Fruit fly (Drosophila melanogaster): ENCODE measurements around the gene for.
A peak's percentile ranks its signal among the peaks of the same experiment; 100 is the strongest.

for gene

dm6 chr2L:3580668-3581172 lies 76.0 kb downstream of the for start, which contains the start of gene sob (continued):
- no peak for TF ChIP-seq CG15514 (GFP tag; optimal IDR thresholded peaks at IDR 0.05)
- TF ChIP-seq Ets65A (GFP tag) = peak; percentile 59
- TF ChIP-seq gsb-n (tag; optimal IDR thresholded peaks at IDR 0.05) = no peak
- no peak for TF ChIP-seq CG16863 (GFP tag; optimal IDR thresholded peaks at IDR 0.05)
- peak; percentile 95 for TF ChIP-seq Nf-YB (GFP tag; optimal IDR thresholded peaks at IDR 0.05)
- no peak for TF ChIP-seq repo (GFP tag; optimal IDR thresholded peaks at IDR 0.05)
- no peak for TF ChIP-seq CG1529 (GFP tag; optimal IDR thresholded peaks at IDR 0.05)
- TF ChIP-seq Meics (GFP tag; optimal IDR thresholded peaks at IDR 0.05) = no peak
- TF ChIP-seq CG10321 (GFP tag; IDR thresholded peaks at IDR 0.05) = peak; percentile 91
- TF ChIP-seq CG9437 (GFP tag; optimal IDR thresholded peaks at IDR 0.05) = peak; percentile 4
- no peak for TF ChIP-seq Ets97D (GFP tag; optimal IDR thresholded peaks at IDR 0.05)
- TF ChIP-seq Doc3 (GFP tag; IDR thresholded peaks at IDR 0.05; ENCODE audit: partially characterized antibody) = peak; percentile 68; the same call in 1 of the 3 replicates
- TF ChIP-seq Neu2 (GFP tag; optimal IDR thresholded peaks at IDR 0.05; ENCODE audit: borderline replicate concordance) = no peak
- TF ChIP-seq Tbp (GFP tag; optimal IDR thresholded peaks at IDR 0.05) = no peak
- peak; percentile 86 for TF ChIP-seq Jarid2 (GFP tag; optimal IDR thresholded peaks at IDR 0.05)
- TF ChIP-seq h (optimal IDR thresholded peaks at IDR 0.05) = no peak
- no peak for TF ChIP-seq CG30020 (tag; optimal IDR thresholded peaks at IDR 0.05)
- peak; percentile 35 for TF ChIP-seq BtbVII (GFP tag; optimal IDR thresholded peaks at IDR 0.05)
- TF ChIP-seq p53 (GFP tag; optimal IDR thresholded peaks at IDR 0.05) = no peak
- peak; percentile 14 for TF ChIP-seq sd (tag; optimal IDR thresholded peaks at IDR 0.05)
- no peak for TF ChIP-seq CG12659 (GFP tag; optimal IDR thresholded peaks at IDR 0.05)
- TF ChIP-seq CG9215 (GFP tag; IDR thresholded peaks at IDR 0.05) = no peak
- TF ChIP-seq wdn (GFP tag; IDR thresholded peaks at IDR 0.05) = no peak
- TF ChIP-seq tio (GFP tag; optimal IDR thresholded peaks at IDR 0.05) = no peak
- peak; percentile 12 for TF ChIP-seq Elba2 (GFP tag; optimal IDR thresholded peaks at IDR 0.05)
- TF ChIP-seq CG18476 (GFP tag; optimal IDR thresholded peaks at IDR 0.05) = no peak
- TF ChIP-seq CG30403 (GFP tag; optimal IDR thresholded peaks at IDR 0.05) = no peak
- 0 out of 2 replicates have a peak, but pooled peaks have one; percentile 11 for TF ChIP-seq inv (GFP tag; IDR thresholded peaks at IDR 0.05; ENCODE audit: partially characterized antibody)
- TF ChIP-seq BEAF-32 (GFP tag; optimal IDR thresholded peaks at IDR 0.05) = no peak
- TF ChIP-seq tll (GFP tag; optimal IDR thresholded peaks at IDR 0.05) = peak in 1 of 2 experiments; percentile 52
- no peak for TF ChIP-seq Blimp-1 (GFP tag; optimal IDR thresholded peaks at IDR 0.05)
- no peak for TF ChIP-seq exex (tag; optimal IDR thresholded peaks at IDR 0.05)
- peak; percentile 86 for TF ChIP-seq CG1832 (GFP tag; optimal IDR thresholded peaks at IDR 0.05)
- no peak for TF ChIP-seq en (GFP tag; optimal IDR thresholded peaks at IDR 0.05)
- TF ChIP-seq ci (GFP tag; IDR thresholded peaks at IDR 0.05) = peak; percentile 72; the same call in 2 of the 3 replicates
- TF ChIP-seq ranshi (GFP tag; IDR thresholded peaks at IDR 0.05) = 0 out of 2 replicates have a peak, but pooled peaks have one; percentile 3
- no peak for TF ChIP-seq hth (optimal IDR thresholded peaks at IDR 0.05)
- TF ChIP-seq zfh2 (GFP tag; optimal IDR thresholded peaks at IDR 0.05) = no peak
- TF ChIP-seq wor (GFP tag; IDR thresholded peaks at IDR 0.05) = no peak
- no peak for TF ChIP-seq Spps (tag; optimal IDR thresholded peaks at IDR 0.05)
- no peak for TF ChIP-seq TFAM (GFP tag; optimal IDR thresholded peaks at IDR 0.05)
- TF ChIP-seq nom (GFP tag; optimal IDR thresholded peaks at IDR 0.05) = peak; percentile 57
- TF ChIP-seq sr (GFP tag; IDR thresholded peaks at IDR 0.05) = peak; percentile 98
- TF ChIP-seq prd (optimal IDR thresholded peaks at IDR 0.05) = no peak
- TF ChIP-seq prd (GFP tag; IDR thresholded peaks at IDR 0.05) = no peak
- no peak for TF ChIP-seq CG3838 (GFP tag; optimal IDR thresholded peaks at IDR 0.05)
- no peak for TF ChIP-seq pb (GFP tag; optimal IDR thresholded peaks at IDR 0.05)
- TF ChIP-seq Mad (GFP tag; optimal IDR thresholded peaks at IDR 0.05) = no peak
- no peak for TF ChIP-seq CG4282 (GFP tag; optimal IDR thresholded peaks at IDR 0.05)
- no peak for TF ChIP-seq tx (GFP tag; optimal IDR thresholded peaks at IDR 0.05)
- TF ChIP-seq CG15011 (GFP tag; optimal IDR thresholded peaks at IDR 0.05) = no peak
